Fruit fly (Drosophila melanogaster) whole organism, embryonic: ENCODE data around the gene Catsup.

Source experiments
- Ada2b ChIP-seq: fragments of 200-800 bp; sonication (Bioruptor generic); IDR thresholded peaks from 2 replicates; pipeline ENCODE4 v1.3.6; 2022; ENCODE audit warnings: missing biosample characterization, missing genetic modification characterization
- Atf6 ChIP-seq: fragments of 200-800 bp; sonication (Bioruptor generic); IDR thresholded peaks from 2 replicates; pipeline ENCODE4 v1.3.6; 2022; ENCODE audit warnings: missing biosample characterization, missing genetic modification characterization
- Awh ChIP-seq: fragments of 200-800 bp; sonication (Bioruptor generic); IDR thresholded peaks from 2 replicates; pipeline ENCODE4, ENCODE4 v1.3.6; 2022; ENCODE audit warnings: missing biosample characterization, missing genetic modification characterization
- CG12299 ChIP-seq: fragments of 200-800 bp; sonication (Bioruptor generic); optimal IDR thresholded peaks from 2 replicates; lab custom pipeline; 2018; ENCODE audit warnings: missing biosample characterization, mild to moderate bottlenecking, missing genetic modification characterization
- CG12659 ChIP-seq: fragments of 200-800 bp; sonication (Bioruptor generic); optimal IDR thresholded peaks from 3 replicates; lab custom pipeline; 2017; ENCODE audit warnings: mild to moderate bottlenecking, missing biosample characterization, missing genetic modification reagents, missing genetic modification characterization
- CG13624 ChIP-seq: fragments of 200-800 bp; sonication (Bioruptor generic); optimal IDR thresholded peaks from 2 replicates; lab custom pipeline; 2016; ENCODE audit warnings: missing biosample characterization, missing genetic modification characterization
- CG1603 ChIP-seq: fragments of 200-800 bp; sonication (Bioruptor generic); optimal IDR thresholded peaks from 2 replicates; lab custom pipeline; 2019; ENCODE audit warnings: missing biosample characterization, mild to moderate bottlenecking, missing genetic modification characterization, moderate library complexity
- CG16813 ChIP-seq: fragments of 200-800 bp; sonication (Bioruptor generic); IDR thresholded peaks from 3 replicates; pipeline ENCODE4 v1.3.6; 2022; ENCODE audit warnings: missing biosample characterization, missing genetic modification characterization; ENCODE audit not compliant: partially characterized antibody
- CG16815 ChIP-seq: fragments of 200-800 bp; sonication (Bioruptor generic); optimal IDR thresholded peaks from 3 replicates; lab custom pipeline; 2017; ENCODE audit warnings: missing biosample characterization, mild to moderate bottlenecking, missing genetic modification characterization
- CG17361 ChIP-seq: fragments of 200-800 bp; sonication (Bioruptor generic); IDR thresholded peaks from 3 replicates; pipeline ENCODE4 v1.3.6; 2022; ENCODE audit warnings: missing biosample characterization, missing genetic modification characterization
- CG1792 ChIP-seq: fragments of 200-800 bp; sonication (Bioruptor generic); optimal IDR thresholded peaks from 2 replicates; lab custom pipeline; 2016; ENCODE audit warnings: missing biosample characterization, missing genetic modification characterization
- CG2202 ChIP-seq: fragments of 200-800 bp; sonication (Bioruptor generic); optimal IDR thresholded peaks from 2 replicates; lab custom pipeline; 2018; ENCODE audit warnings: missing biosample characterization, mild to moderate bottlenecking, missing genetic modification characterization
- CG2889 ChIP-seq: fragments of 200-800 bp; sonication (Bioruptor generic); IDR thresholded peaks from 3 replicates; pipeline ENCODE4 v1.3.6; 2022; ENCODE audit warnings: missing biosample characterization, missing genetic modification characterization
- CG30403 ChIP-seq: fragments of 200-800 bp; sonication (Bioruptor generic); optimal IDR thresholded peaks from 3 replicates; lab custom pipeline; 2016; ENCODE audit warnings: missing biosample characterization, missing genetic modification characterization
- CG30431 ChIP-seq: fragments of 200-800 bp; sonication (Bioruptor generic); optimal IDR thresholded peaks from 2 replicates; lab custom pipeline; 2017; ENCODE audit warnings: missing biosample characterization, missing genetic modification characterization
- CG3065 ChIP-seq: fragments of 200-800 bp; sonication (Bioruptor generic); optimal IDR thresholded peaks from 2 replicates; lab custom pipeline; 2016; ENCODE audit warnings: missing biosample characterization, missing genetic modification characterization
- CG31365 ChIP-seq: fragments of 200-800 bp; sonication (Bioruptor generic); optimal IDR thresholded peaks from 2 replicates; lab custom pipeline; 2018; ENCODE audit warnings: missing biosample characterization, mild to moderate bottlenecking, missing genetic modification characterization
- CG33213 ChIP-seq: fragments of 200-800 bp; sonication (Bioruptor generic); optimal IDR thresholded peaks from 3 replicates; lab custom pipeline; 2016; ENCODE audit warnings: missing biosample characterization, missing genetic modification characterization
- CG42726 ChIP-seq: fragments of 200-800 bp; sonication (Bioruptor generic); IDR thresholded peaks from 2 replicates; pipeline ENCODE4 v1.3.6; 2022; ENCODE audit warnings: missing biosample characterization, missing genetic modification characterization; ENCODE audit not compliant: partially characterized antibody
- CG4617 ChIP-seq: fragments of 200-800 bp; sonication (Bioruptor generic); optimal IDR thresholded peaks from 3 replicates; lab custom pipeline; 2016; ENCODE audit warnings: missing biosample characterization, missing genetic modification characterization, borderline replicate concordance
- CG6683 ChIP-seq: fragments of 200-800 bp; sonication (Bioruptor generic); optimal IDR thresholded peaks from 2 replicates; lab custom pipeline; 2017; ENCODE audit warnings: missing biosample characterization, mild to moderate bottlenecking, missing genetic modification characterization, missing genetic modification reagents
- CG8089 ChIP-seq: fragments of 200-800 bp; sonication (Bioruptor generic); optimal IDR thresholded peaks from 3 replicates; lab custom pipeline; 2016; ENCODE audit warnings: missing biosample characterization, missing genetic modification characterization
- CG8290 ChIP-seq, 3 experiments: fragments of 200-800 bp; sonication (Bioruptor generic); optimal IDR thresholded peaks; 2 replicates each; lab custom pipeline; 2016 to 2019; ENCODE audit warnings: missing biosample characterization in 3 of 3, missing genetic modification characterization in 3 of 3, mild to moderate bottlenecking in 2 of 3, moderate library complexity in 1 of 3
- CG9817 ChIP-seq: fragments of 200-800 bp; sonication (Bioruptor generic); optimal IDR thresholded peaks from 2 replicates; lab custom pipeline; 2018; ENCODE audit warnings: missing biosample characterization, mild to moderate bottlenecking, missing genetic modification characterization, moderate library complexity
- D ChIP-seq, 2 experiments: fragments of 200-800 bp in 1 of 2; fragments of >200 bp in 1 of 2; sonication (Bioruptor generic) in 1 of 2; optimal IDR thresholded peaks; 2 replicates in 1 of 2; 3 replicates in 1 of 2; lab custom pipeline; 2017; ENCODE audit warnings: mild to moderate bottlenecking in 1 of 2, missing biosample characterization in 1 of 2, missing genetic modification characterization in 1 of 2, missing genetic modification reagents in 1 of 2
- Dref ChIP-seq: fragments of 200-800 bp; sonication (Bioruptor generic); IDR thresholded peaks from 2 replicates; pipeline ENCODE4 v1.3.6; 2022; ENCODE audit warnings: missing biosample characterization, missing genetic modification characterization
- Hsf ChIP-seq: fragments of 200-800 bp; sonication (Bioruptor generic); optimal IDR thresholded peaks from 3 replicates; lab custom pipeline; 2016; ENCODE audit warnings: missing biosample characterization, missing genetic modification characterization
- Oli ChIP-seq: fragments of 200-800 bp; sonication (Bioruptor generic); optimal IDR thresholded peaks from 2 replicates; lab custom pipeline; 2018; ENCODE audit warnings: missing biosample characterization, mild to moderate bottlenecking, missing genetic modification characterization, moderate library complexity
- PHDP ChIP-seq: fragments of 200-800 bp; sonication (Bioruptor generic); optimal IDR thresholded peaks from 3 replicates; lab custom pipeline; 2018; ENCODE audit warnings: missing biosample characterization, mild to moderate bottlenecking, missing genetic modification characterization, moderate library complexity
- Ptx1 ChIP-seq: fragments of 200-800 bp; sonication (Bioruptor generic); IDR thresholded peaks from 2 replicates; pipeline ENCODE4 v1.3.6; 2022; ENCODE audit warnings: missing biosample characterization, missing genetic modification characterization
- Sox102F ChIP-seq: fragments of 200-800 bp; sonication (Bioruptor generic); optimal IDR thresholded peaks from 2 replicates; lab custom pipeline; 2018; ENCODE audit warnings: missing biosample characterization, mild to moderate bottlenecking, missing genetic modification characterization, moderate library complexity
- Tbp ChIP-seq: fragments of >200 bp; optimal IDR thresholded peaks from 2 replicates; lab custom pipeline; 2018; ENCODE audit warnings: missing biosample characterization, missing genetic modification characterization
- YL-1 ChIP-seq: fragments of 200-800 bp; sonication (Bioruptor generic); optimal IDR thresholded peaks from 3 replicates; lab custom pipeline; 2017; ENCODE audit warnings: missing biosample characterization, mild to moderate bottlenecking, missing genetic modification characterization
- crp ChIP-seq, 2 experiments: fragments of 200-800 bp; sonication (Bioruptor generic); optimal IDR thresholded peaks; 2 replicates in 1 of 2; 3 replicates in 1 of 2; lab custom pipeline; 2017; ENCODE audit warnings: missing biosample characterization in 2 of 2, missing genetic modification characterization in 2 of 2, mild to moderate bottlenecking in 1 of 2, moderate library complexity in 1 of 2
- da ChIP-seq: fragments of 200-800 bp; sonication (Bioruptor generic); optimal IDR thresholded peaks from 2 replicates; lab custom pipeline; 2016; ENCODE audit warnings: missing biosample characterization, missing genetic modification characterization
- dmrt99B ChIP-seq: fragments of 200-800 bp; sonication (Bioruptor generic); optimal IDR thresholded peaks from 2 replicates; lab custom pipeline; 2018; ENCODE audit warnings: missing biosample characterization, mild to moderate bottlenecking, missing genetic modification characterization, moderate library complexity
- dysf ChIP-seq: fragments of 200-800 bp; sonication (Bioruptor generic); IDR thresholded peaks from 3 replicates; pipeline ENCODE4 v1.3.6; 2022; ENCODE audit warnings: missing biosample characterization, missing genetic modification characterization
- gsb-n ChIP-seq: fragments of 200-800 bp; sonication (Bioruptor generic); optimal IDR thresholded peaks from 3 replicates; lab custom pipeline; 2018; ENCODE audit warnings: missing biosample characterization, mild to moderate bottlenecking, missing genetic modification characterization
- h ChIP-seq: fragments of >200 bp; optimal IDR thresholded peaks from 2 replicates; lab custom pipeline; 2017
- jumu ChIP-seq: fragments of 200-800 bp; sonication (Bioruptor generic); optimal IDR thresholded peaks from 3 replicates; lab custom pipeline; 2016; ENCODE audit warnings: missing biosample characterization, missing genetic modification characterization
- klu ChIP-seq: fragments of 200-800 bp; sonication (Bioruptor generic); IDR thresholded peaks from 2 replicates; pipeline ENCODE4 v1.3.6; 2022; ENCODE audit warnings: missing biosample characterization, missing genetic modification characterization
- pb ChIP-seq: fragments of 200-800 bp; sonication (Bioruptor generic); optimal IDR thresholded peaks from 3 replicates; lab custom pipeline; 2016; ENCODE audit warnings: missing biosample characterization, missing genetic modification characterization
- pnt ChIP-seq: fragments of 200-800 bp; sonication (Bioruptor generic); optimal IDR thresholded peaks from 3 replicates; lab custom pipeline; 2016; ENCODE audit warnings: missing biosample characterization, missing genetic modification characterization
- prd ChIP-seq, 3 experiments: fragments of >200 bp in 2 of 3; fragments of 200-800 bp in 1 of 3; sonication (Bioruptor generic) in 1 of 3; optimal IDR thresholded peaks in 2 of 3; IDR thresholded peaks in 1 of 3; 2 replicates in 2 of 3; 3 replicates in 1 of 3; pipeline versions ENCODE4 v1.3.6 to Lab custom; 2017 to 2022; ENCODE audit warnings: missing biosample characterization in 1 of 3, missing genetic modification characterization in 1 of 3
- pzg ChIP-seq: fragments of 200-800 bp; sonication (Bioruptor generic); optimal IDR thresholded peaks from 3 replicates; lab custom pipeline; 2018; ENCODE audit warnings: missing biosample characterization, mild to moderate bottlenecking, missing genetic modification characterization, moderate library complexity
- slou ChIP-seq: fragments of 200-800 bp; sonication (Bioruptor generic); optimal IDR thresholded peaks from 3 replicates; lab custom pipeline; 2016; ENCODE audit warnings: missing biosample characterization, missing genetic modification characterization
- so ChIP-seq: fragments of 200-800 bp; sonication (Bioruptor generic); IDR thresholded peaks from 3 replicates; pipeline ENCODE4 v1.3.6; 2022; ENCODE audit warnings: missing biosample characterization, missing genetic modification characterization
- zen2 ChIP-seq: fragments of 200-800 bp; sonication (Bioruptor generic); IDR thresholded peaks from 3 replicates; pipeline ENCODE4 v1.3.6; 2022; ENCODE audit warnings: missing biosample characterization, missing genetic modification characterization; ENCODE audit not compliant: partially characterized antibody
- zfh2 ChIP-seq: fragments of 200-800 bp; sonication (Bioruptor generic); optimal IDR thresholded peaks from 2 replicates; lab custom pipeline; 2016; ENCODE audit warnings: missing biosample characterization, missing genetic modification characterization

Catsup gene

DNA sequence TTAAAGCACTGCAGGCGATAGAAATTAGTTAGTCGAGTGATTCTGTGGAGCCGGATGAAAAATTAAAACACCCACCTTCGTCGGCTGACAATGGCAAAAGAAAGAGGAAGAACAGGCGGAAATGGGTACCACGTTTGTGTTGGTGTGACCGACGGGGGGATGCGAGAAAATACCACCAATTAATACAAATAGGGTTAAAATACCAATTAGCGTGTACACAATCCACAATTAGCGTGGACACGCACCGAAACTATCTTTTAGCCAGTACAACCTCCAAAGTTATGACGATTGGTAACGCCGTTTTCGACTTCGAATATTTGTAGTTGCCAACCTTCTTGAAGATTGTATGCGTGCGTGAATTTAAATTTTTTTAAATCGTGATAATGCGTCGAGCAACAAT, 32.5 kb upstream of the Catsup start, which contains the start of gene RpL30 (continued):
- TF ChIP-seq CG1792 (GFP tag; lab: Kevin White, UChicago) (peak; percentile 83), CG3065 (peak; percentile 81), jumu (GFP tag; lab: Kevin White, UChicago) (peak; percentile 83), CG13624 (peak; percentile 95), PHDP (peak; percentile 92), h (lab: Kevin White, UChicago) (no peak), dysf (GFP tag; lab: Robert Waterston, UW) (peak; percentile 84), D (optimal IDR thresholded peaks at IDR 0.05; lab: Kevin White, UChicago) (no peak), D (GFP tag; optimal IDR thresholded peaks at IDR 0.05; lab: Kevin White, UChicago) (peak; percentile 83), Hsf (GFP tag; lab: Kevin White, UChicago) (peak; percentile 88), CG16815 (GFP tag; lab: Kevin White, UChicago) (peak; percentile 59), CG31365 (tag; lab: Kevin White, UChicago) (peak; percentile 86), CG2202 (peak; percentile 91), CG2889 (GFP tag; lab: Robert Waterston, UW) (peak; percentile 63; the same call in 1 of the 3 replicates), slou (GFP tag; lab: Kevin White, UChicago) (peak; percentile 77), prd (optimal IDR thresholded peaks at IDR 0.05; lab: Kevin White, UChicago) (no peak), prd (GFP tag; IDR thresholded peaks at IDR 0.05; lab: Robert Waterston, UW) (peak; percentile 71), Dref (peak; percentile 52), CG9817 (peak; percentile 80), zfh2 (peak; percentile 87), CG17361 (GFP tag; lab: Robert Waterston, UW) (peak; percentile 78), CG8290 (GFP tag; optimal IDR thresholded peaks at IDR 0.05; lab: Kevin White, UChicago) (peak; percentile 90), CG8290 (tag; optimal IDR thresholded peaks at IDR 0.05; lab: Kevin White, UChicago) (peak; percentile 84 to 98), pzg (GFP tag; lab: Kevin White, UChicago) (peak; percentile 100), CG42726 (GFP tag; lab: Robert Waterston, UW) (peak; percentile 55), Tbp (GFP tag; lab: Kevin White, UChicago) (peak; percentile 56), CG16813 (GFP tag; lab: Robert Waterston, UW) (peak; percentile 54; the same call in 2 of the 3 replicates), crp (GFP tag; optimal IDR thresholded peaks at IDR 0.05; lab: Kevin White, UChicago) (peak in 1 of 2 experiments; percentile 70), so (GFP tag; lab: Robert Waterston, UW) (peak; percentile 92), Sox102F (GFP tag; lab: Kevin White, UChicago) (peak; percentile 59), klu (no peak; the same call in 1 of the 2 replicates), CG12299 (tag; lab: Kevin White, UChicago) (peak; percentile 92), CG4617 (GFP tag; lab: Kevin White, UChicago) (peak; percentile 79), YL-1 (GFP tag; lab: Kevin White, UChicago) (peak; percentile 99), gsb-n (tag; lab: Kevin White, UChicago) (peak; percentile 91), da (GFP tag; lab: Kevin White, UChicago) (peak; percentile 88), zen2 (GFP tag; lab: Robert Waterston, UW) (no peak), CG30403 (GFP tag; lab: Kevin White, UChicago) (peak; percentile 72), pb (peak; percentile 93), CG6683 (peak; percentile 92), pnt (GFP tag; lab: Kevin White, UChicago) (peak; percentile 36), Atf6 (peak; percentile 91), Awh (GFP tag; lab: Robert Waterston, UW) (peak; percentile 80), CG8089 (GFP tag; lab: Kevin White, UChicago) (peak; percentile 92), CG1603 (peak; percentile 97), CG30431 (GFP tag; lab: Kevin White, UChicago) (peak; percentile 79), dmrt99B (tag; lab: Kevin White, UChicago) (peak; percentile 76), Oli (tag; lab: Kevin White, UChicago) (peak; percentile 65), CG33213 (GFP tag; lab: Kevin White, UChicago) (peak; percentile 98), CG12659 (GFP tag; lab: Kevin White, UChicago) (peak; percentile 96), Ptx1 (peak; percentile 78), Ada2b (GFP tag; lab: Robert Waterston, UW) (peak; percentile 69)
